Worm (Caenorhabditis elegans) whole organism, L4/young adult: ENCODE results near the gene Y51H7BR.4.

Source experiments
- W03F9.2 ChIP-seq: fragments of 150-350 bp; optimal IDR thresholded peaks from 2 replicates; lab custom pipeline; 2014; ENCODE audit warnings: missing biosample characterization, missing genetic modification characterization
- dao-5 ChIP-seq: sonication (generic microtip); optimal IDR thresholded peaks from 2 replicates; lab custom pipeline; 2016; ENCODE audit warnings: missing genotype, missing genetic modification characterization, moderate library complexity, missing compliant biosample characterization
- him-1 ChIP-seq: sonication (generic microtip); optimal IDR thresholded peaks from 2 replicates; lab custom pipeline; 2016; ENCODE audit warnings: missing genotype, missing genetic modification reagents, missing genetic modification characterization, missing compliant biosample characterization

ce11 chrII:1567646-1568045 is 38.5 kb downstream of the Y51H7BR.4 start, which contains the start of gene K05F6.8:
- TF ChIP-seq him-1 (tag; lab: Kevin White, UChicago) (no peak), W03F9.2 (tag; lab: Kevin White, UChicago) (no peak), dao-5 (tag; lab: Kevin White, UChicago) (no peak)
